Fruit fly (Drosophila melanogaster): ENCODE measurements around the gene Rab27.

Gene Rab27

dm6 chrX:1464033-1464432, 12.7 kb downstream of the Rab27 start, which contains the start of gene Ns3 (continued):
- TF ChIP-seq Max (GFP tag; optimal IDR thresholded peaks at IDR 0.05), result peak; percentile 72
- no peak for TF ChIP-seq Nf-YB (GFP tag; optimal IDR thresholded peaks at IDR 0.05)
- peak; percentile 5 for TF ChIP-seq CG33213 (GFP tag; optimal IDR thresholded peaks at IDR 0.05)
- TF ChIP-seq az2 (GFP tag; optimal IDR thresholded peaks at IDR 0.05), result no peak
- no peak for TF ChIP-seq Atf6 (GFP tag; IDR thresholded peaks at IDR 0.05)
- no peak for TF ChIP-seq nerfin-1 (tag; optimal IDR thresholded peaks at IDR 0.05)
- no peak for TF ChIP-seq gsb-n (tag; optimal IDR thresholded peaks at IDR 0.05)
- TF ChIP-seq trh (GFP tag; optimal IDR thresholded peaks at IDR 0.05), result no peak
- TF ChIP-seq CG8478 (optimal IDR thresholded peaks at IDR 0.05), result no peak
- peak; percentile 88 for TF ChIP-seq sna (GFP tag; IDR thresholded peaks at IDR 0.05; ENCODE audit: partially characterized antibody)
- TF ChIP-seq CG14860 (GFP tag; IDR thresholded peaks at IDR 0.05; ENCODE audit: partially characterized antibody), result peak; percentile 84
- TF ChIP-seq dan (GFP tag; IDR thresholded peaks at IDR 0.05), result no peak
- TF ChIP-seq unpg (GFP tag; optimal IDR thresholded peaks at IDR 0.05), result no peak
- no peak for TF ChIP-seq Trl (optimal IDR thresholded peaks at IDR 0.05)
- TF ChIP-seq Trl (GFP tag; optimal IDR thresholded peaks at IDR 0.05), result no peak
- TF ChIP-seq Eip74EF (GFP tag; optimal IDR thresholded peaks at IDR 0.05), result no peak
- no peak for TF ChIP-seq Camta (GFP tag; optimal IDR thresholded peaks at IDR 0.05)
- no peak for TF ChIP-seq CG31224 (GFP tag; IDR thresholded peaks at IDR 0.05)
- no peak for TF ChIP-seq cato (GFP tag; optimal IDR thresholded peaks at IDR 0.05; ENCODE audit: borderline replicate concordance)
- no peak for TF ChIP-seq Asciz (GFP tag; optimal IDR thresholded peaks at IDR 0.05)
- peak; percentile 86 for TF ChIP-seq Opbp (GFP tag; IDR thresholded peaks at IDR 0.05; ENCODE audit: partially characterized antibody)
- TF ChIP-seq Elba2 (GFP tag; optimal IDR thresholded peaks at IDR 0.05), result no peak
- TF ChIP-seq CG17328 (GFP tag; IDR thresholded peaks at IDR 0.05), result no peak
- no peak for TF ChIP-seq fd102C (GFP tag; optimal IDR thresholded peaks at IDR 0.05)
- no peak for TF ChIP-seq CG2120 (GFP tag; optimal IDR thresholded peaks at IDR 0.05)
- TF ChIP-seq hb (GFP tag; IDR thresholded peaks at IDR 0.05; ENCODE audit: partially characterized antibody), result peak; percentile 86
- peak; percentile 54 for TF ChIP-seq cwo (GFP tag; optimal IDR thresholded peaks at IDR 0.05)
- no peak for TF ChIP-seq aop (GFP tag; IDR thresholded peaks at IDR 0.05)
- TF ChIP-seq CG4707 (GFP tag; optimal IDR thresholded peaks at IDR 0.05), result no peak
- no peak for TF ChIP-seq pros (GFP tag; optimal IDR thresholded peaks at IDR 0.05)
- no peak for TF ChIP-seq Lim3 (GFP tag; IDR thresholded peaks at IDR 0.05)
- no peak for TF ChIP-seq CG14441 (GFP tag; IDR thresholded peaks at IDR 0.05)
- no peak for TF ChIP-seq Fer1 (GFP tag; optimal IDR thresholded peaks at IDR 0.05)
- TF ChIP-seq shn (GFP tag; optimal IDR thresholded peaks at IDR 0.05), result no peak
- no peak for TF ChIP-seq Dek (tag; optimal IDR thresholded peaks at IDR 0.05)
- no peak for TF ChIP-seq Hmx (GFP tag; optimal IDR thresholded peaks at IDR 0.05)
- TF ChIP-seq CG11456 (GFP tag; IDR thresholded peaks at IDR 0.05), result no peak
- no peak for TF ChIP-seq Dad (GFP tag; optimal IDR thresholded peaks at IDR 0.05)
- TF ChIP-seq hbn (GFP tag; IDR thresholded peaks at IDR 0.05; ENCODE audit: partially characterized antibody), result peak; percentile 85
- TF ChIP-seq stwl (tag; optimal IDR thresholded peaks at IDR 0.05), result peak; percentile 62
- no peak for TF ChIP-seq CG4404 (GFP tag; IDR thresholded peaks at IDR 0.05)
- TF ChIP-seq Dip2 (GFP tag; IDR thresholded peaks at IDR 0.05), result no peak
- TF ChIP-seq wdn (GFP tag; IDR thresholded peaks at IDR 0.05), result no peak
- no peak for TF ChIP-seq CG5245 (GFP tag; optimal IDR thresholded peaks at IDR 0.05)
- no peak for TF ChIP-seq CG15011 (GFP tag; optimal IDR thresholded peaks at IDR 0.05)
- TF ChIP-seq gce (GFP tag; IDR thresholded peaks at IDR 0.05), result no peak
- TF ChIP-seq CG6683 (GFP tag; optimal IDR thresholded peaks at IDR 0.05), result no peak
- TF ChIP-seq Vsx1 (GFP tag; optimal IDR thresholded peaks at IDR 0.05), result no peak
- TF ChIP-seq CG3838 (GFP tag; optimal IDR thresholded peaks at IDR 0.05), result no peak
- no peak for TF ChIP-seq CG16779 (GFP tag; IDR thresholded peaks at IDR 0.05)
- TF ChIP-seq E2f1 (GFP tag; IDR thresholded peaks at IDR 0.05), result no peak
- no peak for TF ChIP-seq Deaf1 (tag; optimal IDR thresholded peaks at IDR 0.05)

Measured in whole organism, embryonic.